Fruit fly (Drosophila melanogaster) whole organism, wandering third instar larva: ENCODE data around the gene CG32313.

Experiments
- Abd-B ChIP-seq: fragments of >200 bp; optimal IDR thresholded peaks from 2 replicates; lab custom pipeline; 2017; ENCODE audit warnings: missing biosample characterization, missing genetic modification characterization
- Hr78 ChIP-seq: fragments of >200 bp; optimal IDR thresholded peaks from 2 replicates; lab custom pipeline; 2017; ENCODE audit warnings: missing biosample characterization, missing genetic modification characterization
- br ChIP-seq: fragments of 200-800 bp; sonication (Bioruptor generic); optimal IDR thresholded peaks from 2 replicates; lab custom pipeline; 2016; ENCODE audit warnings: missing biosample characterization, missing genetic modification characterization
- dmrt93B ChIP-seq: fragments of 200-800 bp; sonication (Bioruptor generic); optimal IDR thresholded peaks from 2 replicates; lab custom pipeline; 2018; ENCODE audit warnings: missing biosample characterization, mild to moderate bottlenecking, missing genetic modification characterization
- ey ChIP-seq: fragments of 200-800 bp; sonication (Bioruptor generic); optimal IDR thresholded peaks from 2 replicates; lab custom pipeline; 2016; ENCODE audit warnings: missing biosample characterization, missing genetic modification characterization
- h ChIP-seq: fragments of 200-800 bp; sonication (Bioruptor generic); optimal IDR thresholded peaks from 3 replicates; lab custom pipeline; 2016; ENCODE audit warnings: missing biosample characterization, mild to moderate bottlenecking, missing genetic modification characterization
- lola ChIP-seq: fragments of >200 bp; optimal IDR thresholded peaks from 2 replicates; lab custom pipeline; 2017; ENCODE audit warnings: missing biosample characterization, missing genetic modification characterization
- psq ChIP-seq: fragments of 200-800 bp; sonication (Bioruptor generic); optimal IDR thresholded peaks from 3 replicates; lab custom pipeline; 2017; ENCODE audit warnings: missing biosample characterization, mild to moderate bottlenecking, missing genetic modification characterization, moderate library complexity
- woc ChIP-seq: sonication (Bioruptor generic); optimal IDR thresholded peaks from 2 replicates; lab custom pipeline; 2016; ENCODE audit warnings: missing biosample characterization, mild to moderate bottlenecking, missing genetic modification characterization

dm6 chr3L:1502086-1502893 is 43.3 kb downstream of the CG32313 start, which contains the start of the genes hfp and Psa:
- TF ChIP-seq Hr78 (GFP tag; lab: Kevin White, UChicago) (no peak), woc (GFP tag; lab: Kevin White, UChicago) (no peak), ey (no peak), Abd-B (GFP tag; lab: Kevin White, UChicago) (no peak), dmrt93B (GFP tag; lab: Kevin White, UChicago) (no peak), br (GFP tag; lab: Kevin White, UChicago) (no peak), lola (no peak), psq (GFP tag; lab: Kevin White, UChicago) (no peak), h (no peak)
